Fruit fly (Drosophila melanogaster): Measurements from ENCODE around the gene COX5A.

COX5A gene

DNA sequence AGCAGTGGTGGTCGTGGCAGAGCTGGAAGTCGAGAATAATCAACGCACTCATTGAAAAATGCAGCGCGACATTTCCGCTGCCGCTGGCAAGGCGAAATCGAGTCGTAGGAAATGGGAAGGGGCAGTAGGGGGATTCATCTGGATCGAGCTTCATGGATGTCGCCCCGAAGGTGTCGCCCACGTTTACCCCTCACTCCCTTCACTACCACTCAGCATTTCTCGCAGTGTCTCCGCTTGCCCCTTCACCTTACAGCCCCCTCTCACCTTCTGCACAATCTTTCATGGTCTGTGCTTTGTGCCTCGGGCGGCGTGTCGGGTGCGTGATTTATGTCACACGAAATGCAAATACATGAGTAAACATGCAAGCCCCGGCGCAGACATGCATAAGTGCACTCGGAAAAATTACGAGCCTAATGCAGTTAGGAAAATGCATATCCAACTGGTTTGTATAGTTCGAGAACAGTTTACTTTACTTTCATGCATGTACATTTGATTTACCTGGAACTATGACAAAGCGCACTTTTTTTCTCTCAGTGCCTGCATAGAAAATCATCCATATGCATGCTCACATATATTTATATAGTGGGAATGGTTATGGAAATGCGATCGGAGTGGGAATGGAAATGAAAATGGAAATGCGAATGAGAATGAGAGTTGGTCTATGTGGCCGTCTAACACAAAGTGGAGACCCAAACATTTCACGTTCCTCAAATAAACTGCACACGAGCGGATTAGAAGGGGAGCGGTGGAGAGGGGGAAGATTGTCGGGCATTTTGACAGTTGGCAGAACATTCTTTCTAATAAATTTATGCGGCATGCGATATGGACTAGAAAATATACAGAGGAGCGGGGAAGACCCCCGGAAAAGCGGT is 30.5 kb downstream of the COX5A start (continued):
- TF ChIP-seq MESR4 (GFP tag; optimal IDR thresholded peaks at IDR 0.05) = peak; percentile 14
- TF ChIP-seq CG10274 (GFP tag; optimal IDR thresholded peaks at IDR 0.05) = peak; percentile 49
- TF ChIP-seq chm (GFP tag; IDR thresholded peaks at IDR 0.05) = peak; percentile 96
- peak; percentile 81 for TF ChIP-seq CG17385 (GFP tag; optimal IDR thresholded peaks at IDR 0.05)
- peak; percentile 32 for TF ChIP-seq CG10543 (GFP tag; optimal IDR thresholded peaks at IDR 0.05)
- TF ChIP-seq CG12104 (GFP tag; optimal IDR thresholded peaks at IDR 0.05) = peak; percentile 72
- TF ChIP-seq H2.0 (GFP tag; IDR thresholded peaks at IDR 0.05) = peak; percentile 83
- peak; percentile 96 for TF ChIP-seq crol (GFP tag; IDR thresholded peaks at IDR 0.05)
- TF ChIP-seq CG30431 (GFP tag; optimal IDR thresholded peaks at IDR 0.05) = peak; percentile 83
- 0 out of 2 replicates have a peak, but pooled peaks have one; percentile 63 for TF ChIP-seq bowl (GFP tag; IDR thresholded peaks at IDR 0.05)
- TF ChIP-seq Abd-B (GFP tag; optimal IDR thresholded peaks at IDR 0.05) = peak; percentile 88
- no peak for TF ChIP-seq schlank (tag; optimal IDR thresholded peaks at IDR 0.05)
- no peak for TF ChIP-seq gro (GFP tag; optimal IDR thresholded peaks at IDR 0.05)
- peak; percentile 17 for TF ChIP-seq CG15514 (GFP tag; optimal IDR thresholded peaks at IDR 0.05)
- TF ChIP-seq sima (GFP tag; optimal IDR thresholded peaks at IDR 0.05) = peak; percentile 61
- peak; percentile 91 for TF ChIP-seq sens-2 (GFP tag; IDR thresholded peaks at IDR 0.05)
- TF ChIP-seq D (optimal IDR thresholded peaks at IDR 0.05) = no peak
- TF ChIP-seq D (GFP tag; optimal IDR thresholded peaks at IDR 0.05) = peak; percentile 96
- TF ChIP-seq pzg (GFP tag; optimal IDR thresholded peaks at IDR 0.05) = no peak
- TF ChIP-seq HLHmδ (GFP tag; optimal IDR thresholded peaks at IDR 0.05) = no peak
- TF ChIP-seq hb (GFP tag; IDR thresholded peaks at IDR 0.05; ENCODE audit: partially characterized antibody) = no peak
- TF ChIP-seq CG9817 (tag; optimal IDR thresholded peaks at IDR 0.05) = peak; percentile 66
- TF ChIP-seq CG10321 (GFP tag; IDR thresholded peaks at IDR 0.05) = peak; percentile 37; the same call in 1 of the 2 replicates
- TF ChIP-seq wor (GFP tag; IDR thresholded peaks at IDR 0.05) = peak; percentile 92
- peak; percentile 84 for TF ChIP-seq CG31388 (GFP tag; optimal IDR thresholded peaks at IDR 0.05)
- TF ChIP-seq trh (GFP tag; optimal IDR thresholded peaks at IDR 0.05) = peak; percentile 84
- peak; percentile 90 for TF ChIP-seq CG1602 (GFP tag; optimal IDR thresholded peaks at IDR 0.05)
- TF ChIP-seq gem (tag; optimal IDR thresholded peaks at IDR 0.05) = peak; percentile 94
- no peak for TF ChIP-seq CG2129 (GFP tag; IDR thresholded peaks at IDR 0.05; ENCODE audit: partially characterized antibody)
- TF ChIP-seq row (GFP tag; IDR thresholded peaks at IDR 0.05) = peak; percentile 83
- peak; percentile 59 for TF ChIP-seq CG3163 (GFP tag; optimal IDR thresholded peaks at IDR 0.05)
- peak; percentile 95 for TF ChIP-seq Xrp1 (GFP tag; IDR thresholded peaks at IDR 0.05)
- TF ChIP-seq nau (GFP tag; optimal IDR thresholded peaks at IDR 0.05) = peak; percentile 88
- peak in 1 of 2 experiments; percentile 47 for TF ChIP-seq crp (GFP tag; optimal IDR thresholded peaks at IDR 0.05)
- peak; percentile 57 for TF ChIP-seq CrebB (tag; optimal IDR thresholded peaks at IDR 0.05)
- peak; percentile 92 for TF ChIP-seq CG8089 (GFP tag; optimal IDR thresholded peaks at IDR 0.05)
- TF ChIP-seq chif (GFP tag; optimal IDR thresholded peaks at IDR 0.05) = peak; percentile 90 to 94
- TF ChIP-seq klu (GFP tag; IDR thresholded peaks at IDR 0.05) = peak; percentile 57; the same call in 1 of the 2 replicates
- TF ChIP-seq ranshi (GFP tag; IDR thresholded peaks at IDR 0.05) = peak; percentile 90
- peak in 1 of 2 experiments; percentile 97 for TF ChIP-seq Hr78 (GFP tag; optimal IDR thresholded peaks at IDR 0.05)
- TF ChIP-seq tup (GFP tag; optimal IDR thresholded peaks at IDR 0.05) = peak; percentile 52
- no peak for TF ChIP-seq nerfin-2 (GFP tag; IDR thresholded peaks at IDR 0.05; ENCODE audit: partially characterized antibody)
- peak; percentile 96 for TF ChIP-seq CG17359 (tag; optimal IDR thresholded peaks at IDR 0.05)
- TF ChIP-seq pros (GFP tag; optimal IDR thresholded peaks at IDR 0.05) = peak; percentile 40
- TF ChIP-seq CG15601 (tag; optimal IDR thresholded peaks at IDR 0.05) = peak; percentile 94
- TF ChIP-seq CG10366 (GFP tag; IDR thresholded peaks at IDR 0.05) = peak; percentile 89
- TF ChIP-seq CTCF (GFP tag; optimal IDR thresholded peaks at IDR 0.05) = peak; percentile 57
- no peak for TF ChIP-seq fru (optimal IDR thresholded peaks at IDR 0.05)
- TF ChIP-seq Sox102F (GFP tag; optimal IDR thresholded peaks at IDR 0.05) = peak; percentile 97

Data from whole organism, embryonic.